Worm (Caenorhabditis elegans): ENCODE measurements around the gene meg-2.

ce11 chrX:13940287-13940686 lies 14.4 kb upstream of the meg-2 start:
- TF ChIP-seq tlf-1 (GFP tag; optimal IDR thresholded peaks at IDR 0.05) (no peak), sea-2 (GFP tag; IDR thresholded peaks at IDR 0.05) (no peak), unc-130 (GFP tag; optimal IDR thresholded peaks at IDR 0.05) (no peak)

Data from whole organism, young adult.